Worm (Caenorhabditis elegans): ENCODE measurements around the gene flcn-1.

- no peak for TF ChIP-seq flt-1 (GFP tag; IDR thresholded peaks at IDR 0.05)
- no peak for TF ChIP-seq T22C8.4 (GFP tag; IDR thresholded peaks at IDR 0.05)
- no peak for TF ChIP-seq cog-1 (tag; optimal IDR thresholded peaks at IDR 0.05)
- TF ChIP-seq tab-1 (GFP tag; IDR thresholded peaks at IDR 0.05), result no peak
- no peak for TF ChIP-seq ztf-29 (GFP tag; IDR thresholded peaks at IDR 0.05)
- TF ChIP-seq ref-1 (GFP tag; conservative IDR thresholded peaks at IDR 0.05), result no peak
- TF ChIP-seq ztf-23 (GFP tag; IDR thresholded peaks at IDR 0.05), result no peak
- no peak for TF ChIP-seq med-1 (GFP tag; optimal IDR thresholded peaks at IDR 0.05; ENCODE audit: insufficient read depth)
- no peak for TF ChIP-seq klf-2 (GFP tag; conservative IDR thresholded peaks at IDR 0.05)
Measured at ce11 chrII:6927034-6927433, 1.5 kb upstream of the flcn-1 start.

All from whole organism, midembryonic.